Worm (Caenorhabditis elegans): Measurements from ENCODE around the gene npr-3.

ce11 chrIV:11421696-11422095, 38.1 kb upstream of the npr-3 start, which contains the start of gene F22B3.7:
- TF ChIP-seq elt-3 (tag; optimal IDR thresholded peaks at IDR 0.05) (no peak), ces-1 (GFP tag; optimal IDR thresholded peaks at IDR 0.05) (no peak)
